Fruit fly (Drosophila melanogaster) Kc167 (cell line): ENCODE data around the gene tal-AA.

Source experiments
- Myc ChIP-seq: fragments of >200 bp; optimal IDR thresholded peaks from 2 replicates; lab custom pipeline; 2017; ENCODE audit warnings: missing external identifiers
- Sin3A ChIP-seq: fragments of >200 bp; optimal IDR thresholded peaks from 2 replicates; lab custom pipeline; 2018; ENCODE audit warnings: missing external identifiers
- h ChIP-seq: fragments of >200 bp; optimal IDR thresholded peaks from 3 replicates; lab custom pipeline; 2018; ENCODE audit warnings: missing external identifiers
- insv ChIP-seq: fragments of >200 bp; optimal IDR thresholded peaks from 3 replicates; lab custom pipeline; 2018; ENCODE audit warnings: missing external identifiers
- psq ChIP-seq: fragments of >200 bp; optimal IDR thresholded peaks from 2 replicates; lab custom pipeline; 2017; ENCODE audit warnings: missing external identifiers
- ttk ChIP-seq: sonication (Bioruptor generic); optimal IDR thresholded peaks from 2 replicates; lab custom pipeline; 2017; ENCODE audit warnings: missing external identifiers

DNA sequence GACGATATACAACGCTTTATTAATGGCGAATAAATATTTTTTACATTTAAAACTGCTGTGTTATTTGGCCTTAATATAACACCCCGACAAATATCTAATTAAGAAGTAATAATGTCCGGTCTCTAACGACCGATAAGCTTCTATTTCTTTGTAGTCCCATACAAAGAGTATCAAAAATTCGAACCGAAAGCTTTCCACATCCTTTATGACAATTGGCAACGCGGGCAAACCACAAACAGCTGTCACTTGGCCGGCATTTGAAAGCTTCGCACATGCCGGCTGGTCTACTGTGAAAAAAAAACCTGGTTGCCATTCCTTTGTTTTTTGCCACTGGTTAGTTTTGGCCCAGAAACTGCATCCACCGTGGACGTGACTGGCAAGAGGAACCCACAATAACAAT lies 30.9 kb upstream of the tal-AA start, which contains the start of gene Dip-B:
- no peak for TF ChIP-seq Sin3A (lab: Kevin White, UChicago)
- TF ChIP-seq psq (lab: Kevin White, UChicago), result no peak
- no peak for TF ChIP-seq ttk (lab: Kevin White, UChicago)
- no peak for TF ChIP-seq insv (lab: Kevin White, UChicago)
- TF ChIP-seq h (lab: Kevin White, UChicago), result no peak
- TF ChIP-seq Myc (lab: Kevin White, UChicago), result no peak
